Worm (Caenorhabditis elegans) whole organism, late embryonic: ENCODE data around the gene T22C8.1.

Source experiments
- K02D7.2 ChIP-seq: sonication (generic microtip); optimal IDR thresholded peaks from 2 replicates; lab custom pipeline; 2017; ENCODE audit warnings: mild to moderate bottlenecking, missing genetic modification characterization, missing compliant biosample characterization
- ama-1 ChIP-seq: fragments of 150-350 bp; optimal IDR thresholded peaks from 2 replicates; lab custom pipeline; 2014
- ceh-14 ChIP-seq: sonication (generic microtip); optimal IDR thresholded peaks from 2 replicates; lab custom pipeline; 2016; ENCODE audit warnings: missing genotype, missing genetic modification characterization, missing compliant biosample characterization
- ceh-18 ChIP-seq: sonication (generic microtip); optimal IDR thresholded peaks from 2 replicates; lab custom pipeline; 2016; ENCODE audit warnings: missing genetic modification characterization, missing compliant biosample characterization
- ceh-2 ChIP-seq: sonication (generic microtip); optimal IDR thresholded peaks from 2 replicates; lab custom pipeline; 2016; ENCODE audit warnings: missing genotype, missing genetic modification characterization, missing compliant biosample characterization
- ceh-24 ChIP-seq: sonication (generic microtip); optimal IDR thresholded peaks from 2 replicates; lab custom pipeline; 2016; ENCODE audit warnings: mild to moderate bottlenecking, missing genetic modification characterization, missing compliant biosample characterization
- ceh-30 ChIP-seq: fragments of 150-350 bp; optimal IDR thresholded peaks from 2 replicates; lab custom pipeline; 2014; ENCODE audit warnings: missing biosample characterization, missing genetic modification characterization
- ceh-31 ChIP-seq: sonication (generic microtip); optimal IDR thresholded peaks from 2 replicates; lab custom pipeline; 2016; ENCODE audit warnings: missing genetic modification characterization, missing compliant biosample characterization
- ceh-34 ChIP-seq: sonication (generic microtip); optimal IDR thresholded peaks from 2 replicates; lab custom pipeline; 2016; ENCODE audit warnings: mild to moderate bottlenecking, missing genetic modification characterization, missing compliant biosample characterization
- ceh-45 ChIP-seq: fragments of 200-800 bp; sonication (Bioruptor generic); IDR thresholded peaks from 2 replicates; pipeline ENCODE4 v1.3.6; 2022; ENCODE audit warnings: missing genetic modification reagents, missing genetic modification characterization, missing compliant biosample characterization
- ceh-48 ChIP-seq: sonication (generic microtip); optimal IDR thresholded peaks from 2 replicates; lab custom pipeline; 2016; ENCODE audit warnings: missing genetic modification characterization, inconsistent platforms, missing compliant biosample characterization
- dmd-4 ChIP-seq: sonication (generic microtip); optimal IDR thresholded peaks from 2 replicates; lab custom pipeline; 2016; ENCODE audit warnings: borderline replicate concordance, missing genetic modification characterization, missing compliant biosample characterization
- dve-1 ChIP-seq: sonication (generic microtip); optimal IDR thresholded peaks from 2 replicates; lab custom pipeline; 2017; ENCODE audit warnings: antibody characterized with exemption, mild to moderate bottlenecking, missing genetic modification characterization, missing compliant biosample characterization
- elt-2 ChIP-seq: sonication (generic microtip); optimal IDR thresholded peaks from 2 replicates; lab custom pipeline; 2016; ENCODE audit warnings: missing genetic modification reagents, missing genetic modification characterization, missing compliant biosample characterization
- eyg-1 ChIP-seq: sonication (generic microtip); optimal IDR thresholded peaks from 2 replicates; lab custom pipeline; 2016; ENCODE audit warnings: missing genotype, missing genetic modification characterization, missing compliant biosample characterization
- fax-1 ChIP-seq: sonication (generic microtip); optimal IDR thresholded peaks from 2 replicates; lab custom pipeline; 2016; ENCODE audit warnings: missing genotype, missing genetic modification characterization, missing compliant biosample characterization
- fkh-10 ChIP-seq: fragments of 150-350 bp; optimal IDR thresholded peaks from 2 replicates; lab custom pipeline; 2014; ENCODE audit warnings: missing biosample characterization, missing genetic modification reagents, missing genetic modification characterization
- gmeb-2 ChIP-seq: sonication (generic microtip); optimal IDR thresholded peaks from 2 replicates; lab custom pipeline; 2016; ENCODE audit warnings: missing genetic modification characterization, inconsistent platforms, missing compliant biosample characterization
- hlh-13 ChIP-seq: fragments of 200-800 bp; sonication (Bioruptor generic); optimal IDR thresholded peaks from 2 replicates; lab custom pipeline; 2018; ENCODE audit warnings: mild to moderate bottlenecking, missing genetic modification characterization, missing compliant biosample characterization
- hlh-15 ChIP-seq: sonication (generic microtip); optimal IDR thresholded peaks from 2 replicates; lab custom pipeline; 2016; ENCODE audit warnings: missing genetic modification characterization, missing compliant biosample characterization
- hlh-30 ChIP-seq: sonication (generic microtip); optimal IDR thresholded peaks from 2 replicates; lab custom pipeline; 2017; ENCODE audit warnings: antibody characterized with exemption, missing genetic modification characterization, missing compliant biosample characterization; ENCODE audit not compliant: insufficient read depth
- lim-6 ChIP-seq: sonication (generic microtip); optimal IDR thresholded peaks from 2 replicates; lab custom pipeline; 2016; ENCODE audit warnings: missing genetic modification characterization, missing compliant biosample characterization
- madf-2 ChIP-seq: sonication (generic microtip); optimal IDR thresholded peaks from 2 replicates; lab custom pipeline; 2017; ENCODE audit warnings: missing genetic modification characterization, missing compliant biosample characterization
- mec-3 ChIP-seq: sonication (generic microtip); optimal IDR thresholded peaks from 2 replicates; lab custom pipeline; 2016; ENCODE audit warnings: borderline replicate concordance, missing genetic modification characterization, missing compliant biosample characterization
- npax-4 ChIP-seq: sonication (generic microtip); optimal IDR thresholded peaks from 2 replicates; lab custom pipeline; 2016; ENCODE audit warnings: missing genetic modification characterization, missing compliant biosample characterization
- pag-3 ChIP-seq: sonication (generic microtip); optimal IDR thresholded peaks from 2 replicates; lab custom pipeline; 2016; ENCODE audit warnings: missing compliant biosample characterization, missing genetic modification characterization, borderline replicate concordance
- pha-4 ChIP-seq: fragments of 150-350 bp; optimal IDR thresholded peaks from 2 replicates; lab custom pipeline; 2018; ENCODE audit warnings: missing biosample characterization, missing genetic modification reagents, missing genetic modification characterization
- pqm-1 ChIP-seq: sonication (generic microtip); optimal IDR thresholded peaks from 2 replicates; lab custom pipeline; 2016; ENCODE audit warnings: missing genetic modification characterization, missing compliant biosample characterization
- pros-1 ChIP-seq: fragments of 150-350 bp; optimal IDR thresholded peaks from 2 replicates; lab custom pipeline; 2014; ENCODE audit warnings: missing biosample characterization, missing genetic modification reagents, missing genetic modification characterization
- ref-2 ChIP-seq: sonication (generic microtip); optimal IDR thresholded peaks from 2 replicates; lab custom pipeline; 2016; ENCODE audit warnings: missing genetic modification characterization, missing compliant biosample characterization
- rnt-1 ChIP-seq: sonication (generic microtip); optimal IDR thresholded peaks from 2 replicates; lab custom pipeline; 2016; ENCODE audit warnings: missing genetic modification characterization, missing compliant biosample characterization
- sdc-2 ChIP-seq: sonication (generic microtip); optimal IDR thresholded peaks from 2 replicates; lab custom pipeline; 2016; ENCODE audit warnings: missing genotype, missing genetic modification characterization, missing compliant biosample characterization
- sox-2 ChIP-seq: fragments of 200-800 bp; sonication (Bioruptor generic); IDR thresholded peaks from 2 replicates; pipeline ENCODE4 v1.3.6; 2022; ENCODE audit warnings: missing genetic modification reagents, missing genetic modification characterization, missing compliant biosample characterization
- syd-9 ChIP-seq: sonication (generic microtip); optimal IDR thresholded peaks from 2 replicates; lab custom pipeline; 2016; ENCODE audit warnings: mild to moderate bottlenecking, missing genetic modification characterization, moderate library complexity, missing compliant biosample characterization
- tbx-2 ChIP-seq: sonication (generic microtip); optimal IDR thresholded peaks from 2 replicates; lab custom pipeline; 2016; ENCODE audit warnings: missing genetic modification characterization, missing compliant biosample characterization
- ttx-3 ChIP-seq: sonication (generic microtip); optimal IDR thresholded peaks from 2 replicates; lab custom pipeline; 2016; ENCODE audit warnings: missing genetic modification reagents, missing genetic modification characterization, missing compliant biosample characterization
- unc-3 ChIP-seq, 2 experiments: fragments of 200-800 bp in 1 of 2; sonication (Bioruptor generic) in 1 of 2; sonication (generic microtip) in 1 of 2; conservative IDR thresholded peaks in 1 of 2; optimal IDR thresholded peaks in 1 of 2; 2 replicates each; pipeline versions ENCODE4 v1.3.6 to Lab custom; 2016 to 2022; ENCODE audit warnings: missing compliant biosample characterization in 2 of 2, missing genetic modification characterization in 2 of 2, missing genetic modification reagents in 1 of 2

The T22C8.1 gene

ce11 chrII:8634386-8634785 is 21.8 kb downstream of the T22C8.1 start, which contains the start of gene cutl-12:
Gene cutl-12 (minus strand): TSS chrII:8634486.
- no peak for TF ChIP-seq ceh-2 (tag; lab: Kevin White, UChicago)
- TF ChIP-seq sox-2: no peak
- no peak for TF ChIP-seq rnt-1 (tag; lab: Kevin White, UChicago)
- TF ChIP-seq dve-1 (tag; lab: Kevin White, UChicago): no peak
- TF ChIP-seq pha-4 (tag; lab: Kevin White, UChicago): no peak
- no peak for TF ChIP-seq tbx-2
- TF ChIP-seq sdc-2 (tag; lab: Kevin White, UChicago): no peak
- TF ChIP-seq ceh-48: no peak
- TF ChIP-seq ceh-34 (tag; lab: Kevin White, UChicago): no peak
- no peak for TF ChIP-seq K02D7.2 (tag; lab: Kevin White, UChicago)
- no peak for TF ChIP-seq elt-2 (tag; lab: Kevin White, UChicago)
- TF ChIP-seq pqm-1: no peak
- no peak for TF ChIP-seq eyg-1 (tag; lab: Kevin White, UChicago)
- TF ChIP-seq lim-6 (tag; lab: Kevin White, UChicago): no peak

DNA sequence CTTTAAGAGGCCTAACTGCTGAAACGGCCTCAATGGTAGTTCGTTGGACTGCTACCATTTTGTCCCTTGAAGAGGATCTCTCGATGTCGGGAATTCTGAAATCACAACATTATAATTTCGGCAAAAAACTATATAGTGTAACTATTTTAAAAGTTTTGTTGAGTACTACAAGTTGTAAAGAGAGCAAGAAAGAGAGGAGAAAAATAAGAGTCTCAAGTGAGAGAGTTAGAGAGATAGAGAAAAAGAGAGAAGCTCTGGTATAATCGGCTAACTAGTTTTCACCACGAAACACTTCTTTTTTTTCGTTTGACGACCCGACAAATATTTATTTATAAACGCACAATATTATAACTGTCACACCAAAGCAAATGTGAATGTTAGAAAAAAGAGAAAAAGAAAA is 25.0 kb downstream of the T22C8.1 start, which contains the start of gene vab-9:
Gene vab-9, minus strand, starts transcription at position 101 of the 400 bp plus-strand sequence.
- no peak for TF ChIP-seq pros-1 (tag; lab: Kevin White, UChicago)
- no peak for TF ChIP-seq hlh-13 (GFP tag; lab: Kevin White, UChicago)

ce11 chrII:8639553-8639952 is 27.0 kb downstream of the T22C8.1 start:
- no peak for TF ChIP-seq pag-3
- TF ChIP-seq ceh-45 (GFP tag; lab: Robert Waterston, UW): no peak
- no peak for TF ChIP-seq npax-4
- TF ChIP-seq K02D7.2 (tag; lab: Kevin White, UChicago): no peak
- no peak for TF ChIP-seq fax-1

DNA sequence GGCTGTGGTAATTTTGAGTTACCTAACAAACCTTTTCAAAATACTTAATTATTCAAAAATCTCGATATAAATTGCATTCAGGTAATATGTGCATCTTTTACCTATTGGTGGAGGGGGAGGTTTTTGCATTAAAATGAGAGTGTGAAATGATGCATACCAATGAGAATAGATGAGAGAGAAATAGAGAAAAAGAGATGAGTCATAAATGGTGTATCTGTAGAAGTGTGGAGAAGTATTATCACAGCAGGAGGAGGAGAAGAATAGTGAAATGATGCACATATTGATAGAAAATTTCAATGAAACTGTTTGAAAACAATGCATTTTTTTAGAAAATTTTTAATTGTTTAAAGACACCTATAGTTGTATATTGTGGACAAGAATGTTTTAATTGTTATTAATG is 27.9 kb downstream of the T22C8.1 start:
- TF ChIP-seq dmd-4 (tag; lab: Kevin White, UChicago): no peak
- TF ChIP-seq ttx-3: no peak
- TF ChIP-seq ceh-24 (tag; lab: Kevin White, UChicago): no peak
- TF ChIP-seq unc-3 (GFP tag; conservative IDR thresholded peaks at IDR 0.05; lab: Robert Waterston, UW): no peak
- TF ChIP-seq unc-3 (tag; optimal IDR thresholded peaks at IDR 0.05; lab: Kevin White, UChicago): no peak
- no peak for TF ChIP-seq ceh-18 (tag; lab: Kevin White, UChicago)
- no peak for TF ChIP-seq ceh-48
- TF ChIP-seq pha-4 (tag; lab: Kevin White, UChicago): no peak
- TF ChIP-seq hlh-15: no peak
- TF ChIP-seq npax-4: no peak
- TF ChIP-seq lim-6 (tag; lab: Kevin White, UChicago): no peak
- no peak for TF ChIP-seq mec-3
- TF ChIP-seq ama-1 (lab: Kevin White, UChicago): no peak
- TF ChIP-seq syd-9 (tag; lab: Kevin White, UChicago): no peak
- no peak for TF ChIP-seq gmeb-2 (tag; lab: Kevin White, UChicago)
- TF ChIP-seq ceh-30 (tag; lab: Kevin White, UChicago): no peak
- TF ChIP-seq K02D7.2 (tag; lab: Kevin White, UChicago): no peak
- TF ChIP-seq ceh-31 (tag; lab: Kevin White, UChicago): no peak
- TF ChIP-seq hlh-30 (tag; lab: Kevin White, UChicago): no peak

DNA sequence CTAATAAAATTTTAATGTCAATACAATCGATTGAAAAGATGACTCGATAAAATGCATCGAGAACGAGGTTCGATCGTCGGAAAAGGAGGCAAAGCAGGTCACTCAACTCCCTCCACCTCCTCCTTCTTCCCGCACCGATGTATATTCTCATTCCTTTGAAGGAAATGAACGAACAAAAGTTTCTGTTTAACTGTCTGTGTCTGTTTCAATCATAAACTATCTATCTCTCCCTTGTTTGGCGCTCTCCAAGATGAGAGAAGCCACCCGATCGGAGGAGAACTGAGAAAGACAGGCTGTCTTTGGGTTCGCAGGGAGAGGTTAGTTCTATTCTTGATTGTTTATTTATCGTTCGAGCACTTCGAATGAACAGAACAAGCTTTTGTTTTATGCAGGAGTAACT is 28.6 kb downstream of the T22C8.1 start, which contains the start of gene D2085.7:
Gene D2085.7, plus strand, starts transcription at position 251 of the 400 bp plus-strand sequence.
- TF ChIP-seq sdc-2 (tag; lab: Kevin White, UChicago): no peak
- TF ChIP-seq madf-2: no peak
- no peak for TF ChIP-seq fkh-10 (GFP tag; lab: Kevin White, UChicago)
- no peak for TF ChIP-seq ref-2
- no peak for TF ChIP-seq ceh-14 (tag; lab: Kevin White, UChicago)
